Worm (Caenorhabditis elegans) whole organism, young adult: ENCODE data around the gene T05C1.1.

Experiments
- ceh-58 ChIP-seq: fragments of 200-800 bp; sonication (Bioruptor generic); IDR thresholded peaks from 2 replicates; pipeline ENCODE4 v1.3.6; 2022; ENCODE audit warnings: missing genetic modification characterization, missing compliant biosample characterization
- dpff-1 ChIP-seq: sonication (generic microtip); optimal IDR thresholded peaks from 2 replicates; lab custom pipeline; 2017; ENCODE audit warnings: mild to moderate bottlenecking, missing genetic modification characterization, missing compliant biosample characterization
- ets-4 ChIP-seq: fragments of 200-800 bp; sonication (Bioruptor generic); optimal IDR thresholded peaks from 2 replicates; lab custom pipeline; 2018; ENCODE audit warnings: mild to moderate bottlenecking, missing genetic modification characterization, missing compliant biosample characterization
- snpc-1.1 ChIP-seq: sonication (generic microtip); optimal IDR thresholded peaks from 2 replicates; lab custom pipeline; 2017; ENCODE audit warnings: missing genetic modification characterization, mild to moderate bottlenecking, missing compliant biosample characterization, antibody characterized with exemption, moderate library complexity, missing genotype, missing genetic modification reagents; ENCODE audit not compliant: insufficient read depth
- snpc-4 ChIP-seq, 5 experiments: fragments of 150-350 bp in 1 of 5; sonication (generic microtip) in 4 of 5; optimal IDR thresholded peaks; 2 replicates each; lab custom pipeline; 2014 to 2018; ENCODE audit warnings: missing genetic modification characterization in 5 of 5, missing biosample characterization in 3 of 5, antibody characterized with exemption in 2 of 5, mild to moderate bottlenecking in 2 of 5, missing compliant biosample characterization in 2 of 5, missing genotype in 2 of 5, moderate library complexity in 2 of 5, missing genetic modification reagents in 1 of 5
- unc-130 ChIP-seq: sonication (generic microtip); optimal IDR thresholded peaks from 2 replicates; lab custom pipeline; 2016; ENCODE audit warnings: missing genetic modification reagents, missing genetic modification characterization, missing compliant biosample characterization
- zfh-2 ChIP-seq: fragments of 200-800 bp; sonication (Bioruptor generic); conservative IDR thresholded peaks from 2 replicates; pipeline ENCODE4 v1.3.6; 2022; ENCODE audit warnings: missing genetic modification reagents, missing genetic modification characterization, missing compliant biosample characterization

DNA sequence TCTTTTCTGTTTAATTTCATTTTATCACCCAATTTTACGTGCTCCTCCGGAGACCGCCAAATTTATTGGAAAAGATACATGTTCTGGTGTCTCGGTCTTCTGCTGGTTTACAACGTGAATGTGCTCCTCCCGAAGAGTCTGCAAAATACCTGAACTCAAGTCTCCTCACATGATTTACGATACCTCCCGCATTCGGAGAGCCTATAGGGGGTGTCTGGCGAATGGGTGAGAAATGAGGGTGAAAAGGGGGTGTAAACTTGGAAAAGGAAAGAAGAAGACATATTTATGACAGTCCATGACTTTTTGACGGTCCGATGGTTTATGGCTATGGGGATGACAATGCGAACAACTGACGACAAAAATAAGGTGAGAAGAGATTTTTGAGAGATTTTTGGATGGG, 37.9 kb downstream of the T05C1.1 start:
- TF ChIP-seq zfh-2 (GFP tag; lab: Robert Waterston, UW) (no peak), dpff-1 (no peak), ets-4 (GFP tag; lab: Kevin White, UChicago) (no peak), unc-130 (no peak), snpc-1.1 (no peak), snpc-4 (GFP tag; optimal IDR thresholded peaks at IDR 0.05; lab: Kevin White, UChicago) (no peak), snpc-4 (tag; optimal IDR thresholded peaks at IDR 0.05; lab: Kevin White, UChicago) (no peak), ceh-58 (GFP tag; lab: Robert Waterston, UW) (no peak)
